Worm (Caenorhabditis elegans): Measurements from ENCODE around the gene W04E12.3.

Gene W04E12.3

ce11 chrV:19724589-19724988 is 17.2 kb upstream of the W04E12.3 start:
- TF ChIP-seq ztf-11 (tag; optimal IDR thresholded peaks at IDR 0.05) (peak; percentile 5), ceh-16 (tag; optimal IDR thresholded peaks at IDR 0.05) (no peak), unc-55 (GFP tag; optimal IDR thresholded peaks at IDR 0.05) (peak; percentile 9)

ce11 chrV:19727990-19728389 is 13.8 kb upstream of the W04E12.3 start:
- no peak for TF ChIP-seq elt-1 (tag; optimal IDR thresholded peaks at IDR 0.05)
- no peak for TF ChIP-seq ZK546.5 (tag; optimal IDR thresholded peaks at IDR 0.05)
- peak; percentile 54 for TF ChIP-seq lin-13 (GFP tag; optimal IDR thresholded peaks at IDR 0.05)

- TF ChIP-seq egl-27 (tag; optimal IDR thresholded peaks at IDR 0.05) (no peak), nhr-25 (tag; optimal IDR thresholded peaks at IDR 0.05) (no peak)
Observed at ce11 chrV:19728731-19729130, 13.0 kb upstream of the W04E12.3 start, which contains the start of gene Y116F11A.3. Y116F11A.3 (plus strand) TSS chrV:19729031.

- no peak for TF ChIP-seq mbf-1 (tag; optimal IDR thresholded peaks at IDR 0.05)
- TF ChIP-seq nhr-77 (tag; optimal IDR thresholded peaks at IDR 0.05): no peak
- TF ChIP-seq lin-11 (tag; optimal IDR thresholded peaks at IDR 0.05): no peak
- TF ChIP-seq mdl-1 (tag; optimal IDR thresholded peaks at IDR 0.05): no peak
- no peak for TF ChIP-seq nhr-21 (tag; optimal IDR thresholded peaks at IDR 0.05)
- no peak for TF ChIP-seq unc-55 (GFP tag; optimal IDR thresholded peaks at IDR 0.05)
- TF ChIP-seq ceh-82 (tag; optimal IDR thresholded peaks at IDR 0.05): no peak
- no peak for TF ChIP-seq sem-4 (tag; optimal IDR thresholded peaks at IDR 0.05)
- TF ChIP-seq nhr-11 (tag; optimal IDR thresholded peaks at IDR 0.05): no peak
- no peak for TF ChIP-seq fos-1 (tag; optimal IDR thresholded peaks at IDR 0.05)
- TF ChIP-seq snpc-4 (tag; optimal IDR thresholded peaks at IDR 0.05): no peak
- TF ChIP-seq F13H6.1 (tag; optimal IDR thresholded peaks at IDR 0.05): no peak
- no peak for TF ChIP-seq lin-13 (GFP tag; optimal IDR thresholded peaks at IDR 0.05)
- TF ChIP-seq ZK546.5 (tag; optimal IDR thresholded peaks at IDR 0.05): no peak
Observed at ce11 chrV:19730280-19730679, 11.5 kb upstream of the W04E12.3 start, which contains the start of gene Y116F11A.1. Y116F11A.1 (plus strand) TSS chrV:19730580.

ce11 chrV:19733728-19734127 is 8.0 kb upstream of the W04E12.3 start:
- TF ChIP-seq R02D3.7 (tag; optimal IDR thresholded peaks at IDR 0.05) (no peak), peb-1 (tag; optimal IDR thresholded peaks at IDR 0.05) (no peak), nhr-10 (tag; optimal IDR thresholded peaks at IDR 0.05) (no peak), sem-4 (tag; optimal IDR thresholded peaks at IDR 0.05) (no peak), nhr-6 (tag; optimal IDR thresholded peaks at IDR 0.05) (no peak), ztf-1 (GFP tag; conservative IDR thresholded peaks at IDR 0.05) (no peak), mab-5 (tag; optimal IDR thresholded peaks at IDR 0.05) (no peak), nhr-23 (tag; optimal IDR thresholded peaks at IDR 0.05) (no peak), blmp-1 (tag; optimal IDR thresholded peaks at IDR 0.05; ENCODE audit: insufficient read depth) (no peak), Y55F3AM.14 (GFP tag; optimal IDR thresholded peaks at IDR 0.05) (no peak), nhr-21 (tag; optimal IDR thresholded peaks at IDR 0.05) (no peak), elt-3 (tag; optimal IDR thresholded peaks at IDR 0.05) (no peak), gmeb-1 (tag; optimal IDR thresholded peaks at IDR 0.05) (no peak), zag-1 (tag; optimal IDR thresholded peaks at IDR 0.05) (no peak), ceh-82 (tag; optimal IDR thresholded peaks at IDR 0.05) (no peak), nhr-129 (tag; optimal IDR thresholded peaks at IDR 0.05) (no peak), aly-2 (tag; optimal IDR thresholded peaks at IDR 0.05) (no peak), mbf-1 (tag; optimal IDR thresholded peaks at IDR 0.05) (no peak), lin-11 (tag; optimal IDR thresholded peaks at IDR 0.05) (no peak)

- TF ChIP-seq nhr-25 (tag; optimal IDR thresholded peaks at IDR 0.05) (no peak), nhr-77 (tag; optimal IDR thresholded peaks at IDR 0.05) (no peak), aly-2 (tag; optimal IDR thresholded peaks at IDR 0.05) (no peak), mdl-1 (tag; optimal IDR thresholded peaks at IDR 0.05) (no peak), R02D3.7 (tag; optimal IDR thresholded peaks at IDR 0.05) (no peak), C34F6.9 (tag; optimal IDR thresholded peaks at IDR 0.05) (no peak), lin-13 (GFP tag; optimal IDR thresholded peaks at IDR 0.05) (no peak), sma-9 (GFP tag; optimal IDR thresholded peaks at IDR 0.05) (no peak), sma-9 (tag; optimal IDR thresholded peaks at IDR 0.05) (no peak), nhr-23 (tag; optimal IDR thresholded peaks at IDR 0.05) (no peak), unc-62 (GFP tag; optimal IDR thresholded peaks at IDR 0.05) (no peak), ztf-4 (tag; optimal IDR thresholded peaks at IDR 0.05) (no peak), alr-1 (tag; optimal IDR thresholded peaks at IDR 0.05) (no peak), egl-27 (tag; optimal IDR thresholded peaks at IDR 0.05) (no peak), ztf-11 (tag; optimal IDR thresholded peaks at IDR 0.05) (no peak), zag-1 (tag; optimal IDR thresholded peaks at IDR 0.05) (no peak), ZK546.5 (tag; optimal IDR thresholded peaks at IDR 0.05) (no peak), fos-1 (tag; optimal IDR thresholded peaks at IDR 0.05) (no peak), gmeb-1 (tag; optimal IDR thresholded peaks at IDR 0.05) (no peak)
Observed at ce11 chrV:19737458-19737857, 4.3 kb upstream of the W04E12.3 start, which contains the start of gene W04E12.7. W04E12.7 (minus strand) TSS chrV:19737558.

Measured in whole organism, L2 larva.